Worm (Caenorhabditis elegans): ENCODE measurements around the gene B0546.5.

- TF ChIP-seq sptf-1 (tag; optimal IDR thresholded peaks at IDR 0.05) (no peak), ztf-11 (tag; optimal IDR thresholded peaks at IDR 0.05) (no peak), blmp-1 (tag; optimal IDR thresholded peaks at IDR 0.05) (no peak), lin-13 (tag; optimal IDR thresholded peaks at IDR 0.05) (no peak)
Observed at ce11 chrIV:3349977-3350580, 39.8 kb downstream of the B0546.5 start, which contains the start of gene elks-1.

All from whole organism, mixed stage, embryonic.